Fruit fly (Drosophila melanogaster) whole organism, embryonic: ENCODE data around the gene CG18135.
A peak's percentile ranks its signal among the peaks of the same experiment; 100 is the strongest.

Experiments used
- ATbp ChIP-seq: fragments of 200-800 bp; sonication (Bioruptor generic); optimal IDR thresholded peaks from 2 replicates; lab custom pipeline; 2017; ENCODE audit warnings: missing biosample characterization, mild to moderate bottlenecking, missing genetic modification characterization, missing genetic modification reagents
- Abd-B ChIP-seq: fragments of 200-800 bp; sonication (Bioruptor generic); optimal IDR thresholded peaks from 2 replicates; lab custom pipeline; 2018; ENCODE audit warnings: missing biosample characterization, mild to moderate bottlenecking, missing genetic modification characterization, moderate library complexity
- Bteb2 ChIP-seq: fragments of 200-800 bp; sonication (Bioruptor generic); optimal IDR thresholded peaks from 2 replicates; lab custom pipeline; 2016; ENCODE audit warnings: missing biosample characterization, missing genetic modification characterization
- CG10274 ChIP-seq: fragments of 200-800 bp; sonication (Bioruptor generic); optimal IDR thresholded peaks from 3 replicates; lab custom pipeline; 2017; ENCODE audit warnings: missing biosample characterization, mild to moderate bottlenecking, missing genetic modification characterization
- CG10366 ChIP-seq: fragments of 200-800 bp; sonication (Bioruptor generic); IDR thresholded peaks from 2 replicates; pipeline ENCODE4 v1.3.6; 2022; ENCODE audit warnings: missing biosample characterization, missing genetic modification characterization
- CG10431 ChIP-seq: fragments of 200-800 bp; sonication (Bioruptor generic); optimal IDR thresholded peaks from 3 replicates; lab custom pipeline; 2018; ENCODE audit warnings: missing biosample characterization, mild to moderate bottlenecking, missing genetic modification characterization
- CG11093 ChIP-seq: fragments of 200-800 bp; sonication (Bioruptor generic); IDR thresholded peaks from 3 replicates; pipeline ENCODE4 v1.3.6; 2022; ENCODE audit warnings: missing biosample characterization, missing genetic modification characterization
- CG11398 ChIP-seq: fragments of 200-800 bp; sonication (Bioruptor generic); optimal IDR thresholded peaks from 2 replicates; lab custom pipeline; 2016; ENCODE audit warnings: missing biosample characterization, missing genetic modification characterization
- CG13296 ChIP-seq: fragments of 200-800 bp; sonication (Bioruptor generic); optimal IDR thresholded peaks from 3 replicates; lab custom pipeline; 2018; ENCODE audit warnings: missing biosample characterization, mild to moderate bottlenecking, missing genetic modification characterization
- CG13775 ChIP-seq: fragments of 200-800 bp; sonication (Bioruptor generic); optimal IDR thresholded peaks from 3 replicates; lab custom pipeline; 2017; ENCODE audit warnings: missing biosample characterization, mild to moderate bottlenecking, missing genetic modification characterization
- CG14014 ChIP-seq: fragments of 200-800 bp; sonication (Bioruptor generic); IDR thresholded peaks from 2 replicates; pipeline ENCODE4 v1.3.6; 2022; ENCODE audit warnings: missing biosample characterization, missing genetic modification characterization
- CG16815 ChIP-seq: fragments of 200-800 bp; sonication (Bioruptor generic); optimal IDR thresholded peaks from 3 replicates; lab custom pipeline; 2017; ENCODE audit warnings: missing biosample characterization, mild to moderate bottlenecking, missing genetic modification characterization
- CG1792 ChIP-seq: fragments of 200-800 bp; sonication (Bioruptor generic); optimal IDR thresholded peaks from 2 replicates; lab custom pipeline; 2016; ENCODE audit warnings: missing biosample characterization, missing genetic modification characterization
- CG18764 ChIP-seq: fragments of 200-800 bp; sonication (Bioruptor generic); optimal IDR thresholded peaks from 3 replicates; lab custom pipeline; 2016; ENCODE audit warnings: missing biosample characterization, missing genetic modification characterization
- CG3065 ChIP-seq: fragments of 200-800 bp; sonication (Bioruptor generic); optimal IDR thresholded peaks from 2 replicates; lab custom pipeline; 2016; ENCODE audit warnings: missing biosample characterization, missing genetic modification characterization
- CG4360 ChIP-seq: fragments of 200-800 bp; sonication (Bioruptor generic); IDR thresholded peaks from 2 replicates; pipeline ENCODE4 v1.3.6; 2022; ENCODE audit warnings: missing biosample characterization, missing genetic modification characterization
- CG43689 ChIP-seq: fragments of 200-800 bp; sonication (Bioruptor generic); IDR thresholded peaks from 2 replicates; pipeline ENCODE4 v1.3.6; 2022; ENCODE audit warnings: missing biosample characterization, missing genetic modification characterization
- CG6813 ChIP-seq: fragments of 200-800 bp; sonication (Bioruptor generic); optimal IDR thresholded peaks from 2 replicates; lab custom pipeline; 2017; ENCODE audit warnings: missing biosample characterization, missing genetic modification characterization, mild to moderate bottlenecking, moderate library complexity, missing genetic modification reagents
- CG7556 ChIP-seq: fragments of 200-800 bp; sonication (Bioruptor generic); optimal IDR thresholded peaks from 2 replicates; lab custom pipeline; 2017; ENCODE audit warnings: missing biosample characterization, mild to moderate bottlenecking, missing genetic modification characterization
- CG8290 ChIP-seq, 3 experiments: fragments of 200-800 bp; sonication (Bioruptor generic); optimal IDR thresholded peaks; 2 replicates each; lab custom pipeline; 2016 to 2019; ENCODE audit warnings: missing biosample characterization in 3 of 3, missing genetic modification characterization in 3 of 3, mild to moderate bottlenecking in 2 of 3, moderate library complexity in 1 of 3
- CG8478 ChIP-seq: fragments of >200 bp; optimal IDR thresholded peaks from 2 replicates; lab custom pipeline; 2018
- CrebB ChIP-seq: fragments of 200-800 bp; sonication (Bioruptor generic); optimal IDR thresholded peaks from 3 replicates; lab custom pipeline; 2018; ENCODE audit warnings: missing biosample characterization, mild to moderate bottlenecking, missing genetic modification characterization
- Dbx ChIP-seq: fragments of 200-800 bp; sonication (Bioruptor generic); IDR thresholded peaks from 3 replicates; pipeline ENCODE4 v1.3.6; 2022; ENCODE audit warnings: missing biosample characterization, missing genetic modification characterization
- E2f2 ChIP-seq: fragments of 200-800 bp; sonication (Bioruptor generic); IDR thresholded peaks from 2 replicates; pipeline ENCODE4 v1.3.6; 2022; ENCODE audit warnings: missing biosample characterization, missing genetic modification characterization
- Elba2 ChIP-seq: fragments of 200-800 bp; sonication (Bioruptor generic); optimal IDR thresholded peaks from 3 replicates; lab custom pipeline; 2016; ENCODE audit warnings: missing biosample characterization, missing genetic modification characterization
- H15 ChIP-seq: fragments of 200-800 bp; sonication (Bioruptor generic); IDR thresholded peaks from 3 replicates; pipeline ENCODE4 v1.3.6; 2022; ENCODE audit warnings: missing biosample characterization, missing genetic modification characterization
- HmgZ ChIP-seq: fragments of 200-800 bp; sonication (Bioruptor generic); optimal IDR thresholded peaks from 2 replicates; lab custom pipeline; 2018; ENCODE audit warnings: missing biosample characterization, mild to moderate bottlenecking, missing genetic modification characterization
- Hmr ChIP-seq: fragments of 200-800 bp; sonication (Bioruptor generic); optimal IDR thresholded peaks from 3 replicates; lab custom pipeline; 2017; ENCODE audit warnings: mild to moderate bottlenecking, missing biosample characterization, missing genetic modification reagents, missing genetic modification characterization
- Lhr ChIP-seq: fragments of 200-800 bp; sonication (Bioruptor generic); optimal IDR thresholded peaks from 3 replicates; lab custom pipeline; 2017; ENCODE audit warnings: mild to moderate bottlenecking, missing biosample characterization, missing genetic modification reagents, missing genetic modification characterization
- Max ChIP-seq: fragments of 200-800 bp; sonication (Bioruptor generic); optimal IDR thresholded peaks from 2 replicates; lab custom pipeline; 2016; ENCODE audit warnings: missing biosample characterization, mild to moderate bottlenecking, missing genetic modification characterization
- Mrtf ChIP-seq: fragments of 200-800 bp; sonication (Bioruptor generic); IDR thresholded peaks from 3 replicates; pipeline ENCODE4 v1.3.6; 2022; ENCODE audit warnings: missing biosample characterization, missing genetic modification characterization
- Neu2 ChIP-seq: fragments of 200-800 bp; sonication (Bioruptor generic); optimal IDR thresholded peaks from 3 replicates; lab custom pipeline; 2016; ENCODE audit warnings: missing biosample characterization, missing genetic modification characterization, borderline replicate concordance
- Nf-YC ChIP-seq: fragments of 200-800 bp; optimal IDR thresholded peaks from 3 replicates; lab custom pipeline; 2019; ENCODE audit warnings: missing biosample characterization, mild to moderate bottlenecking, missing genetic modification characterization, moderate library complexity
- NfI ChIP-seq: fragments of 200-800 bp; sonication (Bioruptor generic); optimal IDR thresholded peaks from 3 replicates; lab custom pipeline; 2018; ENCODE audit warnings: missing biosample characterization, mild to moderate bottlenecking, missing genetic modification characterization, moderate library complexity
- Ptx1 ChIP-seq: fragments of 200-800 bp; sonication (Bioruptor generic); IDR thresholded peaks from 2 replicates; pipeline ENCODE4 v1.3.6; 2022; ENCODE audit warnings: missing biosample characterization, missing genetic modification characterization
- Stat92E ChIP-seq, 3 experiments: fragments of >200 bp in 2 of 3; fragments of 200-800 bp in 1 of 3; sonication (Bioruptor generic) in 1 of 3; optimal IDR thresholded peaks; 2 replicates each; lab custom pipeline; 2017 to 2019; ENCODE audit warnings: missing biosample characterization in 3 of 3, missing genetic modification characterization in 3 of 3, mild to moderate bottlenecking in 1 of 3, moderate library complexity in 1 of 3
- Trl ChIP-seq, 3 experiments: fragments of >200 bp in 2 of 3; fragments of 200-800 bp in 1 of 3; sonication (Bioruptor generic) in 1 of 3; optimal IDR thresholded peaks; 2 replicates in 1 of 3; 3 replicates in 2 of 3; lab custom pipeline; 2016 to 2017; ENCODE audit warnings: missing biosample characterization in 1 of 3, missing genetic modification characterization in 1 of 3
- corto ChIP-seq: fragments of 200-800 bp; sonication (Bioruptor generic); optimal IDR thresholded peaks from 2 replicates; lab custom pipeline; 2016; ENCODE audit warnings: missing biosample characterization, mild to moderate bottlenecking, missing genetic modification characterization, moderate library complexity
- eve ChIP-seq, 2 experiments: fragments of >200 bp; optimal IDR thresholded peaks; 2 replicates each; lab custom pipeline; 2017; ENCODE audit warnings: missing biosample characterization in 2 of 2, missing genetic modification characterization in 2 of 2
- eyg ChIP-seq: fragments of 200-800 bp; sonication (Bioruptor generic); optimal IDR thresholded peaks from 3 replicates; lab custom pipeline; 2016; ENCODE audit warnings: missing biosample characterization, missing genetic modification characterization
- gsb-n ChIP-seq: fragments of 200-800 bp; sonication (Bioruptor generic); optimal IDR thresholded peaks from 3 replicates; lab custom pipeline; 2018; ENCODE audit warnings: missing biosample characterization, mild to moderate bottlenecking, missing genetic modification characterization
- h ChIP-seq: fragments of >200 bp; optimal IDR thresholded peaks from 2 replicates; lab custom pipeline; 2017
- mld ChIP-seq: fragments of 200-800 bp; sonication (Bioruptor generic); IDR thresholded peaks from 3 replicates; pipeline ENCODE4 v1.3.6; 2022; ENCODE audit warnings: missing biosample characterization, missing genetic modification characterization; ENCODE audit not compliant: partially characterized antibody
- p53 ChIP-seq: fragments of 200-800 bp; sonication (Bioruptor generic); optimal IDR thresholded peaks from 2 replicates; lab custom pipeline; 2016; ENCODE audit warnings: missing biosample characterization, missing genetic modification characterization
- row ChIP-seq: fragments of 200-800 bp; sonication (Bioruptor generic); IDR thresholded peaks from 3 replicates; pipeline ENCODE4 v1.3.6; 2022; ENCODE audit warnings: missing biosample characterization, missing genetic modification characterization
- sc ChIP-seq, 3 experiments: fragments of >200 bp in 2 of 3; fragments of 200-800 bp in 1 of 3; sonication (Bioruptor generic) in 1 of 3; optimal IDR thresholded peaks; 2 replicates in 2 of 3; 3 replicates in 1 of 3; lab custom pipeline; 2017; ENCODE audit warnings: mild to moderate bottlenecking in 1 of 3, missing biosample characterization in 1 of 3, missing genetic modification characterization in 1 of 3, missing genetic modification reagents in 1 of 3
- scrt ChIP-seq: fragments of 200-800 bp; sonication (Bioruptor generic); optimal IDR thresholded peaks from 2 replicates; lab custom pipeline; 2018; ENCODE audit warnings: missing biosample characterization, mild to moderate bottlenecking, missing genetic modification characterization, moderate library complexity
- slp2 ChIP-seq: fragments of 200-800 bp; sonication (Bioruptor generic); optimal IDR thresholded peaks from 2 replicates; lab custom pipeline; 2016; ENCODE audit warnings: missing biosample characterization, missing genetic modification characterization

CG18135 gene

DNA sequence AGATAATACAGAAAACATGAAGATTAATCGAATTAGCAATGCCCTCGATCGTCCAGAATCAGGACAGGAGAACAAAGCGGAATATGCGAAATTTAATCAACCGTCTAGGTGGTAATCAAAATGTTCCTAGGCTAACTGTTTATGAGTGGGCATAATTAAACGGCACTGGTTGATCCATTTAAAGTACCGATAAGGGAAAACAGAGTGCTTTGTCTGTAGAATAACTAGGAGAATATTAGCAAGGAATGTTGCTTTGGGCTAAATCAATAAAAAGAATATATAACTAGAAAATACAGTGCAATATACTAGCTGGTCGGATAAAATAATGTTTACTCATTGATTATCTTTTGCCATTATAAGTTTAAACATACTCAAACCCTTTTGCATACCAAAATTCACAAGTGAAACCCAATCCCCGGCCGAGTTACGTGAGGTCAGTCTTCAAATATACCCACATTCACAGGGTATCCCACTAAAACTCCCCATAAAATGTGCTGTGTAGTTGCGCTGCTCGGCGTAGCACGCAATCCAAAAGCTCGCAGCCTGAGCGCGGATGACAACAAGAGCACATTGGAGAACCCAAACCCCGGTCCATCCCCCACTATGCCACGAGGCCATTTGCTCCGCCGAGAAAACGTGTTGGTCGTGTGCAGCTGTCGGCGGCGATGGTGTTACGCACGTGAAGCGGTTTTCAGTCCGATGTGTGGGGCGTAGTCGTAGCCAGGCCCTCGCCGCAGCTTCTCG lies 1.9 kb downstream of the CG18135 start (continued):
- peak; percentile 43 for TF ChIP-seq slp2 (GFP tag; lab: Kevin White, UChicago)
- no peak for TF ChIP-seq scrt
- peak; percentile 75 for TF ChIP-seq CG13775 (GFP tag; lab: Kevin White, UChicago)
- peak; percentile 74 for TF ChIP-seq Ptx1 (GFP tag; lab: Robert Waterston, UW)
- TF ChIP-seq CG14014 (GFP tag; lab: Robert Waterston, UW): 0 out of 2 replicates have a peak, but pooled peaks have one; percentile 53
- TF ChIP-seq CG16815 (GFP tag; lab: Kevin White, UChicago): peak; percentile 68
- peak; percentile 57 for TF ChIP-seq NfI (GFP tag; lab: Kevin White, UChicago)
- no peak for TF ChIP-seq Nf-YC
- TF ChIP-seq CG11093 (GFP tag; lab: Robert Waterston, UW): 0 out of 3 replicates have a peak, but pooled peaks have one; percentile 36
- TF ChIP-seq CG6813 (GFP tag; lab: Kevin White, UChicago): no peak
- peak; percentile 70 for TF ChIP-seq Abd-B
- no peak for TF ChIP-seq HmgZ (tag; lab: Kevin White, UChicago)
- TF ChIP-seq CG43689 (GFP tag; lab: Robert Waterston, UW): no peak
- peak; percentile 47 for TF ChIP-seq CG1792 (GFP tag; lab: Kevin White, UChicago)
- TF ChIP-seq E2f2 (GFP tag; lab: Robert Waterston, UW): peak; percentile 10; the same call in 1 of the 2 replicates
- no peak for TF ChIP-seq CG13296 (GFP tag; lab: Kevin White, UChicago)
- peak; percentile 68 for TF ChIP-seq CG10274 (GFP tag; lab: Kevin White, UChicago)
- TF ChIP-seq Lhr (GFP tag; lab: Kevin White, UChicago): no peak
- peak; percentile 83; the same call in 2 of the 3 replicates for TF ChIP-seq Dbx
- TF ChIP-seq Bteb2 (GFP tag; lab: Kevin White, UChicago): peak; percentile 37
- no peak for TF ChIP-seq eve (GFP tag; optimal IDR thresholded peaks at IDR 0.05; lab: Kevin White, UChicago)
- peak in 1 of 3 experiments; percentile 50 for TF ChIP-seq Stat92E (GFP tag; optimal IDR thresholded peaks at IDR 0.05; lab: Kevin White, UChicago)
- TF ChIP-seq CG11398: peak; percentile 40
- 0 out of 3 replicates have a peak, but pooled peaks have one; percentile 22 for TF ChIP-seq Mrtf (GFP tag; lab: Robert Waterston, UW)
- TF ChIP-seq CG4360 (GFP tag; lab: Robert Waterston, UW): no peak
- TF ChIP-seq row: peak; percentile 85
- TF ChIP-seq ATbp (GFP tag; lab: Kevin White, UChicago): peak; percentile 27
- TF ChIP-seq p53 (GFP tag; lab: Kevin White, UChicago): no peak
- peak; percentile 52 for TF ChIP-seq CG18764
- TF ChIP-seq CG10366 (GFP tag; lab: Robert Waterston, UW): peak; percentile 58
- no peak for TF ChIP-seq Elba2 (GFP tag; lab: Kevin White, UChicago)
- TF ChIP-seq mld (GFP tag; lab: Robert Waterston, UW): no peak
- no peak for TF ChIP-seq Neu2 (GFP tag; lab: Kevin White, UChicago)
- no peak for TF ChIP-seq h (lab: Kevin White, UChicago)
- no peak for TF ChIP-seq CrebB (tag; lab: Kevin White, UChicago)
- no peak for TF ChIP-seq sc (optimal IDR thresholded peaks at IDR 0.05; lab: Kevin White, UChicago)
- TF ChIP-seq sc (GFP tag; optimal IDR thresholded peaks at IDR 0.05; lab: Kevin White, UChicago): peak; percentile 50
- TF ChIP-seq CG3065: no peak
- peak; percentile 91 for TF ChIP-seq CG7556 (GFP tag; lab: Kevin White, UChicago)
- TF ChIP-seq CG8290 (GFP tag; optimal IDR thresholded peaks at IDR 0.05; lab: Kevin White, UChicago): no peak
- peak in 1 of 2 experiments; percentile 58 for TF ChIP-seq CG8290 (tag; optimal IDR thresholded peaks at IDR 0.05; lab: Kevin White, UChicago)
- peak; percentile 53 for TF ChIP-seq Max (GFP tag; lab: Kevin White, UChicago)
- no peak for TF ChIP-seq CG10431 (GFP tag; lab: Kevin White, UChicago)
- no peak for TF ChIP-seq CG8478 (lab: Kevin White, UChicago)
- peak; percentile 65 for TF ChIP-seq eyg (GFP tag; lab: Kevin White, UChicago)
- TF ChIP-seq gsb-n (tag; lab: Kevin White, UChicago): no peak
- TF ChIP-seq Hmr (GFP tag; lab: Kevin White, UChicago): peak; percentile 80
- TF ChIP-seq H15: peak; percentile 62
- peak; percentile 42 for TF ChIP-seq corto
- TF ChIP-seq Trl (optimal IDR thresholded peaks at IDR 0.05; lab: Kevin White, UChicago): no peak
- peak; percentile 44 for TF ChIP-seq Trl (GFP tag; optimal IDR thresholded peaks at IDR 0.05; lab: Kevin White, UChicago)
